Worm (Caenorhabditis elegans): Measurements from ENCODE around the gene arrd-24.

ce11 chrX:13977439-13978118 is 2.7 kb downstream of the arrd-24 start, which contains the start of gene F48F7.6:
- TF ChIP-seq sem-2 (GFP tag; optimal IDR thresholded peaks at IDR 0.05) (no peak), ceh-39 (tag; optimal IDR thresholded peaks at IDR 0.05) (peak; percentile 80), snpc-4 (tag; optimal IDR thresholded peaks at IDR 0.05) (no peak), lin-13 (tag; optimal IDR thresholded peaks at IDR 0.05) (no peak), nhr-28 (tag; optimal IDR thresholded peaks at IDR 0.05) (no peak), hlh-1 (tag; optimal IDR thresholded peaks at IDR 0.05) (peak; percentile 40), ceh-83 (GFP tag; optimal IDR thresholded peaks at IDR 0.05) (no peak), unc-62 (GFP tag; optimal IDR thresholded peaks at IDR 0.05) (peak; percentile 28), nhr-237 (tag; optimal IDR thresholded peaks at IDR 0.05) (peak; percentile 42), unc-39 (tag; optimal IDR thresholded peaks at IDR 0.05) (no peak), sptf-1 (tag; optimal IDR thresholded peaks at IDR 0.05) (peak; percentile 38), nhr-2 (tag; optimal IDR thresholded peaks at IDR 0.05) (no peak), unc-120 (tag; optimal IDR thresholded peaks at IDR 0.05; ENCODE audit: poor library complexity, severe bottlenecking) (peak; percentile 12)
